Worm (Caenorhabditis elegans): ENCODE results near the gene T05C7.8.
A peak's percentile ranks its signal among the peaks of the same experiment; 100 is the strongest.

The T05C7.8 gene

DNA sequence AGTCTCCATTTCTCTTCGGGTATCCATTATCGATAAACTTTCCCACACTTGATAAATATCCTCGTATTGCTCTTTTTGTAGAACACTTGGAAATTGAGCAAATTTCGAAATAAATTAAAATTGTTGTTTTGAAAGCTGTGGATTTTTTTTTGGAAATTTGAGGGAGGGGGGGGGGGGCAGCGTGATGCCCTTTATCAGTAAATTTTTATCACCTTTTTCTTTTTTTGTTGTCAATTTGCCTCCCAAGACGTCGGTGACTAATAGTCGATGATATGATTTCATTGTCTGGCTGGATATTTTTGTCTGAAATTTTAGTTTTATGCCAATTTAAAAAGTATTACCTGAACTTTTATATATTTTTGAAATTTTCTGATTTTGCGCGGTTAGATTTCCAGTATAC lies 13.8 kb downstream of the T05C7.8 start, which contains the start of gene scl-23:
TSS of gene scl-23 (minus strand) at position 101 of the 400 bp plus-strand sequence.
- TF ChIP-seq attf-5 (GFP tag; optimal IDR thresholded peaks at IDR 0.05) (no peak), ztf-25 (GFP tag; IDR thresholded peaks at IDR 0.05) (no peak), dox-1 (GFP tag; IDR thresholded peaks at IDR 0.05) (no peak), athp-1 (tag; optimal IDR thresholded peaks at IDR 0.05) (no peak), D2030.7 (GFP tag; IDR thresholded peaks at IDR 0.05) (no peak), gei-17 (GFP tag; optimal IDR thresholded peaks at IDR 0.05) (no peak), ets-4 (GFP tag; optimal IDR thresholded peaks at IDR 0.05) (no peak), repo-1 (tag; optimal IDR thresholded peaks at IDR 0.05) (no peak), ekl-4 (GFP tag; IDR thresholded peaks at IDR 0.05) (no peak), lin-54 (GFP tag; optimal IDR thresholded peaks at IDR 0.05) (no peak)

DNA sequence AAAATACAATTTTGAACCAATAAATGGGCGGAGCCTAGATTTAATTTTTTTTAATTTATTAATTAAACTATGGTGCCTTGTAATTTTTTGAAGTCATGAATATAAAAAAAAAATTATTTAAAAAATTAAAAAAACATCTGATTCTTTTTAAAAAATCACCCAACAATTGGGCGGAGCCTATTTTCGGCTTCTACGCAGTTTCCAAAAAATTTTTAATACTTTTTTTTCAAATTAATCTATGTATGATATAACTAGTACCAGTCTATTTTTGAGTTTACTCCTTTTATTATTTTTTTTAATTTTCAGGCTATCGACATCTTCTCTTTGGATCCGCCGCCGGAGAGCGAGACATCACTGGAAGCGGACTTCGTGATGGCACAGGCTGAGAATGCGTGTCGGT lies 15.5 kb downstream of the T05C7.8 start, which contains the start of gene tpa-1:
TSS of gene tpa-1 (plus strand) at position 301 of the 400 bp plus-strand sequence.
- TF ChIP-seq F39B2.1 (GFP tag; IDR thresholded peaks at IDR 0.05) (no peak), snpc-3.4 (tag; optimal IDR thresholded peaks at IDR 0.05) (no peak), repo-1 (tag; optimal IDR thresholded peaks at IDR 0.05) (no peak), ccch-3 (GFP tag; optimal IDR thresholded peaks at IDR 0.05) (no peak), egrh-3 (GFP tag; IDR thresholded peaks at IDR 0.05) (no peak), sptf-2 (GFP tag; optimal IDR thresholded peaks at IDR 0.05) (no peak), K11D2.4 (GFP tag; IDR thresholded peaks at IDR 0.05) (no peak), lsl-1 (GFP tag; optimal IDR thresholded peaks at IDR 0.05) (no peak), sea-2 (GFP tag; IDR thresholded peaks at IDR 0.05) (no peak), B0019.2 (GFP tag; conservative IDR thresholded peaks at IDR 0.05) (no peak), zim-3 (tag; optimal IDR thresholded peaks at IDR 0.05) (no peak), ama-1 (optimal IDR thresholded peaks at IDR 0.05) (no peak), ama-1 (GFP tag; optimal IDR thresholded peaks at IDR 0.05) (no peak), B0261.1 (tag; optimal IDR thresholded peaks at IDR 0.05) (no peak), die-1 (tag; optimal IDR thresholded peaks at IDR 0.05) (no peak), efl-1 (GFP tag; optimal IDR thresholded peaks at IDR 0.05) (no peak), lin-35 (GFP tag; optimal IDR thresholded peaks at IDR 0.05) (no peak), tlf-1 (GFP tag; optimal IDR thresholded peaks at IDR 0.05) (no peak)

DNA sequence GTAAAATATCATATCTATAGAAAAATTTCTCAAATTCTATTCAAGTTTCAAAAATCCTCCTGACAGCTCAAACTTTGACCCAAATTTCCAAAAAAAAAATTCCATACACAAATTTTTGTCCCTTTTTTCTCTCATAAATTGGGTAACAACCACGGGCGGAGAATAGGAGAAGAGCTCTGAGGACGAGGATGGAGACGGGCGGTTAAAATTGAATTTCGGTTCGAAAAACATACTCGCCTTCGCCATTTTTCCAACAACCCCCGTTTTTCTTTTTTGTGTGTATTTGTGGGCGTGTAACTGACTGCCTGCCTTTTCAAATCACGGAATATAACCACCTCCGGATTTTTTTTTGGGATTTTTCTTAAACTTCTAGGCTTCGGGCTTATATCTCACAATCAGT lies 21.5 kb downstream of the T05C7.8 start:
- TF ChIP-seq F49E8.2 (tag; optimal IDR thresholded peaks at IDR 0.05; ENCODE audit: insufficient read depth): no peak
- TF ChIP-seq atf-7 (tag; optimal IDR thresholded peaks at IDR 0.05): no peak
- no peak for TF ChIP-seq madf-3 (GFP tag; IDR thresholded peaks at IDR 0.05)
- TF ChIP-seq hlh-26 (GFP tag; conservative IDR thresholded peaks at IDR 0.05): no peak
- no peak for TF ChIP-seq zfh-2 (GFP tag; conservative IDR thresholded peaks at IDR 0.05)
- TF ChIP-seq nfya-2 (GFP tag; IDR thresholded peaks at IDR 0.05): no peak

DNA sequence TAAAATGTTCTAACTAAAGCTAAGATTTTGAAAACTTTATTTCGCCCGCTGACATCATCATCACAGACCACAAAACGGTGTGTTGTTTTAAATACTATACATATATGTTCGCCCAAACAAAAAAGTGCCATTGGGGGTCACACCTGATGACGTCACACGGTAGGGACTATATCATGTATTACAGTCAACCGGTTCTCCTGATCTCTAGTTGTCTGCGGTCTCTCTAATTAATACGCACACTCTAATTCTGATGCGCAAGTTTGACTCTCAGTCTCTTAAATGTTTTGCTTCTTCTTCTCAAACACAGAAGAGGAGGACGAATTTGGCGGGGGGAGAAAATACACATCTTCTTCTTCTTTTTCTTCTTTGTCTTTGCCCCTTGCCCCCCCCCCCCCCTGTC lies 26.7 kb downstream of the T05C7.8 start:
- TF ChIP-seq ceh-27 (GFP tag; optimal IDR thresholded peaks at IDR 0.05) (peak; percentile 28), atf-7 (tag; optimal IDR thresholded peaks at IDR 0.05) (peak; percentile 37), lin-40 (tag; optimal IDR thresholded peaks at IDR 0.05) (peak; percentile 59), egrh-3 (GFP tag; IDR thresholded peaks at IDR 0.05) (0 out of 2 replicates have a peak, but pooled peaks have one; percentile 10), mxl-1 (tag; optimal IDR thresholded peaks at IDR 0.05) (no peak)

Measured in whole organism, young adult.